Worm (Caenorhabditis elegans) whole organism, young adult: Measurements from ENCODE around the gene Y54G2A.32.

Experiments used
- C06A6.2 ChIP-seq: fragments of 200-800 bp; sonication (Bioruptor generic); conservative IDR thresholded peaks from 2 replicates; pipeline ENCODE4 v1.3.6; 2022; ENCODE audit warnings: missing genetic modification characterization, missing compliant biosample characterization
- F10E7.11 ChIP-seq: sonication (generic microtip); optimal IDR thresholded peaks from 2 replicates; lab custom pipeline; 2017; ENCODE audit warnings: mild to moderate bottlenecking, missing genetic modification characterization, moderate library complexity, missing compliant biosample characterization
- chd-7 ChIP-seq: sonication (generic microtip); optimal IDR thresholded peaks from 2 replicates; lab custom pipeline; 2016; ENCODE audit warnings: mild to moderate bottlenecking, missing genetic modification characterization, moderate library complexity, missing compliant biosample characterization
- ekl-4 ChIP-seq: fragments of 200-800 bp; sonication (Bioruptor generic); IDR thresholded peaks from 2 replicates; pipeline ENCODE4 v1.3.6; 2022; ENCODE audit warnings: missing genetic modification reagents, missing genetic modification characterization, missing compliant biosample characterization
- let-526 ChIP-seq: fragments of 200-800 bp; sonication (Bioruptor generic); IDR thresholded peaks from 2 replicates; pipeline ENCODE4 v1.3.6; 2022; ENCODE audit warnings: missing genetic modification reagents, missing genetic modification characterization, missing compliant biosample characterization
- nfya-1 ChIP-seq: sonication (generic microtip); optimal IDR thresholded peaks from 2 replicates; lab custom pipeline; 2017; ENCODE audit warnings: antibody characterized with exemption, missing compliant biosample characterization, missing genetic modification characterization, borderline replicate concordance; ENCODE audit not compliant: insufficient read depth
- pha-4 ChIP-seq: fragments of 150-350 bp; sonication (generic microtip); optimal IDR thresholded peaks from 2 replicates; lab custom pipeline; 2014; ENCODE audit warnings: missing biosample characterization, missing genetic modification reagents, missing genetic modification characterization
- rec-8 ChIP-seq, 2 experiments: sonication (generic microtip); optimal IDR thresholded peaks; 2 replicates each; lab custom pipeline; 2016; ENCODE audit warnings: mild to moderate bottlenecking in 2 of 2, missing genetic modification characterization in 2 of 2, missing genetic modification reagents in 2 of 2, missing genotype in 2 of 2, missing biosample characterization in 1 of 2, missing compliant biosample characterization in 1 of 2, moderate library complexity in 1 of 2
- unc-62 ChIP-seq: fragments of 150-350 bp; optimal IDR thresholded peaks from 2 replicates; lab custom pipeline; 2014; ENCODE audit warnings: missing biosample characterization, missing genetic modification reagents, missing genetic modification characterization

ce11 chrIV:2764160-2764559 lies 39.6 kb upstream of the Y54G2A.32 start:
- TF ChIP-seq rec-8 (tag; optimal IDR thresholded peaks at IDR 0.05; lab: Kevin White, UChicago) (no peak), nfya-1 (tag; lab: Kevin White, UChicago) (no peak), pha-4 (tag; lab: Kevin White, UChicago) (no peak), C06A6.2 (no peak), chd-7 (no peak), F10E7.11 (tag; lab: Kevin White, UChicago) (no peak), let-526 (no peak), ekl-4 (GFP tag; lab: Robert Waterston, UW) (no peak), unc-62 (no peak)
